Worm (Caenorhabditis elegans): Measurements from ENCODE around the gene haf-2.

ce11 chrII:7357176-7357575 is 950 bp upstream of the haf-2 start:
- no peak for TF ChIP-seq fos-1 (tag; optimal IDR thresholded peaks at IDR 0.05)
- no peak for TF ChIP-seq unc-62 (GFP tag; optimal IDR thresholded peaks at IDR 0.05)
- TF ChIP-seq lin-39 (tag; optimal IDR thresholded peaks at IDR 0.05), result no peak
